Worm (Caenorhabditis elegans) whole organism, young adult: Measurements from ENCODE around the gene fbxb-112.
A peak's percentile ranks its signal among the peaks of the same experiment; 100 is the strongest.

Experiments
- F49E8.2 ChIP-seq: sonication (generic microtip); optimal IDR thresholded peaks from 3 replicates; lab custom pipeline; 2017; ENCODE audit warnings: missing genetic modification characterization, mild to moderate bottlenecking, missing compliant biosample characterization, antibody characterized with exemption, moderate library complexity; ENCODE audit not compliant: insufficient read depth
- atf-7 ChIP-seq: sonication (generic microtip); optimal IDR thresholded peaks from 2 replicates; lab custom pipeline; 2017; ENCODE audit warnings: mild to moderate bottlenecking, missing genetic modification characterization, missing compliant biosample characterization
- athp-1 ChIP-seq: sonication (generic microtip); optimal IDR thresholded peaks from 2 replicates; lab custom pipeline; 2017; ENCODE audit warnings: mild to moderate bottlenecking, missing genetic modification characterization, missing compliant biosample characterization
- dpl-1 ChIP-seq: fragments of 150-350 bp; optimal IDR thresholded peaks from 2 replicates; lab custom pipeline; 2014; ENCODE audit warnings: missing biosample characterization, missing genetic modification reagents, missing genetic modification characterization
- egrh-3 ChIP-seq: fragments of 200-800 bp; sonication (Bioruptor generic); IDR thresholded peaks from 2 replicates; pipeline ENCODE4 v1.3.6; 2022; ENCODE audit warnings: missing genetic modification reagents, missing genetic modification characterization, missing compliant biosample characterization
- ekl-4 ChIP-seq: fragments of 200-800 bp; sonication (Bioruptor generic); IDR thresholded peaks from 2 replicates; pipeline ENCODE4 v1.3.6; 2022; ENCODE audit warnings: missing genetic modification reagents, missing genetic modification characterization, missing compliant biosample characterization
- lin-35 ChIP-seq, 3 experiments: fragments of 150-350 bp in 2 of 3; sonication (generic microtip) in 1 of 3; optimal IDR thresholded peaks; 2 replicates each; lab custom pipeline; 2014 to 2018; ENCODE audit warnings: missing biosample characterization in 3 of 3, missing genetic modification characterization in 3 of 3, missing genetic modification reagents in 3 of 3
- lsl-1 ChIP-seq: fragments of 200-800 bp; sonication (Bioruptor generic); optimal IDR thresholded peaks from 2 replicates; lab custom pipeline; 2018; ENCODE audit warnings: mild to moderate bottlenecking, missing genetic modification characterization, moderate library complexity, missing compliant biosample characterization
- madf-6 ChIP-seq: fragments of 200-800 bp; sonication (Bioruptor generic); IDR thresholded peaks from 2 replicates; pipeline ENCODE4 v1.3.6; 2022; ENCODE audit warnings: missing genetic modification reagents, missing genetic modification characterization, missing compliant biosample characterization
- mel-28 ChIP-seq: sonication (generic microtip); optimal IDR thresholded peaks from 2 replicates; lab custom pipeline; 2016; ENCODE audit warnings: borderline replicate concordance, mild to moderate bottlenecking, missing genetic modification characterization, missing compliant biosample characterization
- pha-4 ChIP-seq: fragments of 150-350 bp; sonication (generic microtip); optimal IDR thresholded peaks from 2 replicates; lab custom pipeline; 2014; ENCODE audit warnings: missing biosample characterization, missing genetic modification reagents, missing genetic modification characterization
- snpc-1.1 ChIP-seq: sonication (generic microtip); optimal IDR thresholded peaks from 2 replicates; lab custom pipeline; 2017; ENCODE audit warnings: missing genetic modification characterization, mild to moderate bottlenecking, missing compliant biosample characterization, antibody characterized with exemption, moderate library complexity, missing genotype, missing genetic modification reagents; ENCODE audit not compliant: insufficient read depth
- tlf-1 ChIP-seq: fragments of 200-800 bp; sonication (Bioruptor generic); optimal IDR thresholded peaks from 2 replicates; lab custom pipeline; 2018; ENCODE audit warnings: mild to moderate bottlenecking, missing genetic modification characterization, missing compliant biosample characterization

- TF ChIP-seq ekl-4 (GFP tag; lab: Robert Waterston, UW) (0 out of 2 replicates have a peak, but pooled peaks have one; percentile 55), tlf-1 (GFP tag; lab: Kevin White, UChicago) (peak; percentile 18), pha-4 (no peak), madf-6 (GFP tag; lab: Robert Waterston, UW) (peak; percentile 63), mel-28 (tag; lab: Kevin White, UChicago) (no peak), F49E8.2 (tag; lab: Kevin White, UChicago) (no peak), snpc-1.1 (tag; lab: Kevin White, UChicago) (no peak), egrh-3 (GFP tag; lab: Robert Waterston, UW) (0 out of 2 replicates have a peak, but pooled peaks have one; percentile 30), atf-7 (tag; lab: Kevin White, UChicago) (no peak), lin-35 (GFP tag; optimal IDR thresholded peaks at IDR 0.05; lab: Kevin White, UChicago) (peak in 2 of 3 experiments; percentile 21 to 67), dpl-1 (GFP tag; lab: Kevin White, UChicago) (no peak), athp-1 (peak; percentile 58), lsl-1 (GFP tag; lab: Kevin White, UChicago) (peak; percentile 46)
These were observed 11.8 kb downstream of the fbxb-112 start, which contains the start of the genes col-71 and Y49F6B.2 for ce11 chrII:3502520-3503323.
